Fruit fly (Drosophila melanogaster) whole organism, embryonic: Measurements from ENCODE around the gene corolla.

Experiments used
- Ada2b ChIP-seq: fragments of 200-800 bp; sonication (Bioruptor generic); IDR thresholded peaks from 2 replicates; pipeline ENCODE4 v1.3.6; 2022; ENCODE audit warnings: missing biosample characterization, missing genetic modification characterization
- Atf6 ChIP-seq: fragments of 200-800 bp; sonication (Bioruptor generic); IDR thresholded peaks from 2 replicates; pipeline ENCODE4 v1.3.6; 2022; ENCODE audit warnings: missing biosample characterization, missing genetic modification characterization
- B-H2 ChIP-seq: fragments of 200-800 bp; sonication (Bioruptor generic); optimal IDR thresholded peaks from 2 replicates; lab custom pipeline; 2018; ENCODE audit warnings: missing biosample characterization, mild to moderate bottlenecking, missing genetic modification characterization
- Bteb2 ChIP-seq: fragments of 200-800 bp; sonication (Bioruptor generic); optimal IDR thresholded peaks from 2 replicates; lab custom pipeline; 2016; ENCODE audit warnings: missing biosample characterization, missing genetic modification characterization
- CG11695 ChIP-seq: fragments of 200-800 bp; sonication (Bioruptor generic); IDR thresholded peaks from 3 replicates; pipeline ENCODE4 v1.3.6; 2022; ENCODE audit warnings: missing biosample characterization, missing genetic modification characterization
- CG13287 ChIP-seq: fragments of 200-800 bp; sonication (Bioruptor generic); IDR thresholded peaks from 2 replicates; pipeline ENCODE4 v1.3.6; 2022; ENCODE audit warnings: missing biosample characterization, missing genetic modification characterization; ENCODE audit not compliant: partially characterized antibody
- CG16863 ChIP-seq: fragments of 200-800 bp; sonication (Bioruptor generic); optimal IDR thresholded peaks from 3 replicates; lab custom pipeline; 2016; ENCODE audit warnings: missing biosample characterization, missing genetic modification characterization
- CG17359 ChIP-seq: fragments of 200-800 bp; sonication (Bioruptor generic); optimal IDR thresholded peaks from 3 replicates; lab custom pipeline; 2018; ENCODE audit warnings: missing biosample characterization, mild to moderate bottlenecking, missing genetic modification characterization, moderate library complexity
- CG17612 ChIP-seq: fragments of 200-800 bp; sonication (Bioruptor generic); IDR thresholded peaks from 2 replicates; pipeline ENCODE4 v1.3.6; 2022; ENCODE audit warnings: missing biosample characterization, missing genetic modification characterization
- CG31388 ChIP-seq: fragments of 200-800 bp; sonication (Bioruptor generic); optimal IDR thresholded peaks from 2 replicates; lab custom pipeline; 2016; ENCODE audit warnings: missing biosample characterization, missing genetic modification characterization
- CG32767 ChIP-seq: fragments of 200-800 bp; sonication (Bioruptor generic); IDR thresholded peaks from 2 replicates; pipeline ENCODE4 v1.3.6; 2022; ENCODE audit warnings: missing biosample characterization, missing genetic modification characterization
- CG34224 ChIP-seq: fragments of 200-800 bp; sonication (Bioruptor generic); IDR thresholded peaks from 3 replicates; pipeline ENCODE4 v1.3.6; 2022; ENCODE audit warnings: missing biosample characterization, missing genetic modification characterization; ENCODE audit not compliant: partially characterized antibody
- CG5180 ChIP-seq: fragments of 200-800 bp; sonication (Bioruptor generic); optimal IDR thresholded peaks from 3 replicates; lab custom pipeline; 2017; ENCODE audit warnings: missing biosample characterization, missing genetic modification characterization, mild to moderate bottlenecking, moderate library complexity, missing genetic modification reagents
- CG6272 ChIP-seq: fragments of 200-800 bp; sonication (Bioruptor generic); IDR thresholded peaks from 2 replicates; pipeline ENCODE4 v1.3.6; 2022; ENCODE audit warnings: missing biosample characterization, missing genetic modification characterization
- CG6654 ChIP-seq: fragments of 200-800 bp; sonication (Bioruptor generic); optimal IDR thresholded peaks from 2 replicates; lab custom pipeline; 2017; ENCODE audit warnings: missing biosample characterization, mild to moderate bottlenecking, missing genetic modification characterization
- CG7271 ChIP-seq: fragments of 200-800 bp; sonication (Bioruptor generic); optimal IDR thresholded peaks from 2 replicates; lab custom pipeline; 2018; ENCODE audit warnings: missing biosample characterization, mild to moderate bottlenecking, missing genetic modification characterization, moderate library complexity
- CG7357 ChIP-seq: fragments of 200-800 bp; sonication (Bioruptor generic); IDR thresholded peaks from 3 replicates; pipeline ENCODE4 v1.3.6; 2022; ENCODE audit warnings: missing biosample characterization, missing genetic modification characterization
- CG7928 ChIP-seq: fragments of 200-800 bp; sonication (Bioruptor generic); optimal IDR thresholded peaks from 2 replicates; lab custom pipeline; 2017; ENCODE audit warnings: missing biosample characterization, mild to moderate bottlenecking, missing genetic modification characterization
- CG9727 ChIP-seq: fragments of 200-800 bp; sonication (Bioruptor generic); optimal IDR thresholded peaks from 3 replicates; lab custom pipeline; 2017; ENCODE audit warnings: missing biosample characterization, mild to moderate bottlenecking, missing genetic modification characterization
- Dad ChIP-seq: fragments of 200-800 bp; sonication (Bioruptor generic); optimal IDR thresholded peaks from 3 replicates; lab custom pipeline; 2016; ENCODE audit warnings: missing biosample characterization, missing genetic modification characterization
- Dip2 ChIP-seq: fragments of 200-800 bp; sonication (Bioruptor generic); IDR thresholded peaks from 2 replicates; pipeline ENCODE4 v1.3.6; 2022; ENCODE audit warnings: missing biosample characterization, missing genetic modification characterization
- Dll ChIP-seq: fragments of 200-800 bp; sonication (Bioruptor generic); IDR thresholded peaks from 4 replicates; pipeline ENCODE4 v1.3.6; 2022; ENCODE audit warnings: missing biosample characterization, missing genetic modification characterization; ENCODE audit not compliant: partially characterized antibody
- Elba2 ChIP-seq: fragments of 200-800 bp; sonication (Bioruptor generic); optimal IDR thresholded peaks from 3 replicates; lab custom pipeline; 2016; ENCODE audit warnings: missing biosample characterization, missing genetic modification characterization
- Ets97D ChIP-seq: fragments of 200-800 bp; sonication (Bioruptor generic); optimal IDR thresholded peaks from 3 replicates; lab custom pipeline; 2016; ENCODE audit warnings: missing biosample characterization, missing genetic modification characterization
- Hmr ChIP-seq: fragments of 200-800 bp; sonication (Bioruptor generic); optimal IDR thresholded peaks from 3 replicates; lab custom pipeline; 2017; ENCODE audit warnings: mild to moderate bottlenecking, missing biosample characterization, missing genetic modification reagents, missing genetic modification characterization
- Hmx ChIP-seq: fragments of 200-800 bp; sonication (Bioruptor generic); optimal IDR thresholded peaks from 2 replicates; lab custom pipeline; 2016; ENCODE audit warnings: missing biosample characterization, missing genetic modification characterization
- Ravus ChIP-seq: fragments of 200-800 bp; sonication (Bioruptor generic); IDR thresholded peaks from 2 replicates; pipeline ENCODE4 v1.3.6; 2022; ENCODE audit warnings: missing biosample characterization, missing genetic modification characterization
- Rfx ChIP-seq: fragments of 200-800 bp; sonication (Bioruptor generic); IDR thresholded peaks from 2 replicates; pipeline ENCODE4 v1.3.6; 2022; ENCODE audit warnings: missing biosample characterization, missing genetic modification characterization
- Sox100B ChIP-seq: fragments of 200-800 bp; sonication (Bioruptor generic); optimal IDR thresholded peaks from 3 replicates; lab custom pipeline; 2018; ENCODE audit warnings: missing biosample characterization, mild to moderate bottlenecking, missing genetic modification characterization
- Ssrp ChIP-seq: fragments of 200-800 bp; sonication (Bioruptor generic); optimal IDR thresholded peaks from 2 replicates; lab custom pipeline; 2018; ENCODE audit warnings: missing biosample characterization, mild to moderate bottlenecking, missing genetic modification characterization, moderate library complexity
- amos ChIP-seq: fragments of 200-800 bp; sonication (Bioruptor generic); IDR thresholded peaks from 2 replicates; pipeline ENCODE4 v1.3.6; 2022; ENCODE audit warnings: missing biosample characterization, missing genetic modification characterization; ENCODE audit not compliant: partially characterized antibody
- bbx ChIP-seq: fragments of 200-800 bp; sonication (Bioruptor generic); IDR thresholded peaks from 2 replicates; pipeline ENCODE4 v1.3.6; 2022; ENCODE audit warnings: missing biosample characterization, missing genetic modification characterization; ENCODE audit not compliant: partially characterized antibody
- bigmax ChIP-seq: fragments of 200-800 bp; sonication (Bioruptor generic); optimal IDR thresholded peaks from 2 replicates; lab custom pipeline; 2018; ENCODE audit warnings: missing biosample characterization, mild to moderate bottlenecking, missing genetic modification characterization
- cwo ChIP-seq: fragments of 200-800 bp; sonication (Bioruptor generic); optimal IDR thresholded peaks from 3 replicates; lab custom pipeline; 2017; ENCODE audit warnings: missing biosample characterization, missing genetic modification characterization, mild to moderate bottlenecking, moderate library complexity, missing genetic modification reagents
- da ChIP-seq: fragments of 200-800 bp; sonication (Bioruptor generic); optimal IDR thresholded peaks from 2 replicates; lab custom pipeline; 2016; ENCODE audit warnings: missing biosample characterization, missing genetic modification characterization
- dimm ChIP-seq: fragments of 200-800 bp; sonication (Bioruptor generic); IDR thresholded peaks from 2 replicates; pipeline ENCODE4 v1.3.6; 2022; ENCODE audit warnings: missing biosample characterization, missing genetic modification characterization
- dysf ChIP-seq: fragments of 200-800 bp; sonication (Bioruptor generic); IDR thresholded peaks from 3 replicates; pipeline ENCODE4 v1.3.6; 2022; ENCODE audit warnings: missing biosample characterization, missing genetic modification characterization
- en ChIP-seq: fragments of 200-800 bp; sonication (Bioruptor generic); optimal IDR thresholded peaks from 2 replicates; lab custom pipeline; 2016; ENCODE audit warnings: missing biosample characterization, missing genetic modification characterization
- esg ChIP-seq: fragments of 200-800 bp; sonication (Bioruptor generic); conservative IDR thresholded peaks from 2 replicates; pipeline ENCODE4 v1.3.6; 2022; ENCODE audit warnings: missing biosample characterization, missing genetic modification characterization
- fd96Cb ChIP-seq: fragments of 200-800 bp; sonication (Bioruptor generic); optimal IDR thresholded peaks from 2 replicates; lab custom pipeline; 2018; ENCODE audit warnings: missing biosample characterization, mild to moderate bottlenecking, missing genetic modification characterization, moderate library complexity
- gro ChIP-seq: fragments of 200-800 bp; sonication (Bioruptor generic); optimal IDR thresholded peaks from 2 replicates; lab custom pipeline; 2016; ENCODE audit warnings: missing biosample characterization, missing genetic modification characterization
- nmo ChIP-seq: fragments of 200-800 bp; sonication (Bioruptor generic); optimal IDR thresholded peaks from 2 replicates; lab custom pipeline; 2018; ENCODE audit warnings: missing biosample characterization, mild to moderate bottlenecking, missing genetic modification characterization, moderate library complexity
- pan ChIP-seq, 4 experiments: fragments of >200 bp in 3 of 4; fragments of 200-800 bp in 1 of 4; sonication (Bioruptor generic) in 1 of 4; optimal IDR thresholded peaks in 3 of 4; IDR thresholded peaks in 1 of 4; 2 replicates each; pipeline versions ENCODE4 v1.3.6 to Lab custom; 2017 to 2022; ENCODE audit warnings: missing biosample characterization in 2 of 4, missing genetic modification characterization in 2 of 4, mixed read lengths in 1 of 4
- sim ChIP-seq: fragments of 200-800 bp; sonication (Bioruptor generic); IDR thresholded peaks from 2 replicates; pipeline ENCODE4 v1.3.6; 2022; ENCODE audit warnings: missing biosample characterization, missing genetic modification characterization
- slbo ChIP-seq: fragments of 200-800 bp; sonication (Bioruptor generic); IDR thresholded peaks from 2 replicates; pipeline ENCODE4 v1.3.6; 2022; ENCODE audit warnings: missing biosample characterization, missing genetic modification characterization
- tgo ChIP-seq: fragments of 200-800 bp; sonication (Bioruptor generic); IDR thresholded peaks from 3 replicates; pipeline ENCODE4 v1.3.6; 2022; ENCODE audit warnings: missing biosample characterization, missing genetic modification characterization
- tup ChIP-seq: fragments of 200-800 bp; sonication (Bioruptor generic); optimal IDR thresholded peaks from 2 replicates; lab custom pipeline; 2016; ENCODE audit warnings: missing biosample characterization, mild to moderate bottlenecking, missing genetic modification characterization, moderate library complexity
- vvl ChIP-seq: fragments of 200-800 bp; sonication (Bioruptor generic); IDR thresholded peaks from 2 replicates; pipeline ENCODE4 v1.3.6; 2022; ENCODE audit warnings: missing biosample characterization, missing genetic modification characterization

corolla gene

DNA sequence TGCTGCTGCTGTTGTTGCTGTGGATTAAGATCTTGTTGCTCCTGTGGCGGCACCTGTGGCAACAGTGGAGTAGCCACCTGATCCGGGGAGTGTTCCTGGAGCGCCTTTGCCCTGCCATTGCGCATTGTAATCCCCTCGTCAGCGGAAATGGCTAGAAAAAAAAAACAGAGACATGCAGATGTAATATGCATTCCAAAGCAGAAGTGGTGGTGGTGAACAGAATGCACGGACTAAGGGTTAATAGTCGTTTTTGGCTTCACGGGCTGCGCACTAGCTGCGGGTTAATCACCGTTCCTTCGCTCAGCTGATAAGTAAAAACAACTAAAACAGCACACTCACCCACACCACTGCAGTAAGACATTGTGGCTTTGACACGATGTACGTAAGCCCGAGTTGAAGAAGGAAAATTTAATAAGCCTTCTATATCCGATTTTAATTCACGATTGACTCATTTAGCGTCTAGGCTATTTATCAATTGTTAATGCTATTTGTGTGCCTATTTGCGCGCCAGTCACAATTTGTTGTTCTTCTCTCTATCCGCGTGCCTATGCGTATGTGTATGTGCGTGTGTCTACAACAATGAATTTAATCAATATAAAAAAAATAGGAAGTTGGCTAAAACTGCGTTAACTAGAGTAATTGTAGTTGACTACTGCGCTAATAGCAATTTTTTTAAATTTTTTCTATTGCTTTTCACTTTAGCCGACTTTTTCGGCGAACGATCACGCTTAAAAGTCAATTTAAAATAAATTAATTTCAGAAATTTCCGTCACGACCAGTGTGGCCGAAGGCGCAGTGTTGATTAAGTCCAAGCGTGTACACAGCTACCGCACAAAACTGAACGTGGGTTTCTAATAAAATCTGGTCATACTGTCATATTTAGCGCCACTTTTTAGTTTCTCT, 4.5 kb downstream of the corolla start, which contains the start of gene stas (continued):
- TF ChIP-seq CG11695 (no peak), CG7271 (tag; lab: Kevin White, UChicago) (no peak), CG7357 (GFP tag; lab: Robert Waterston, UW) (no peak), bbx (GFP tag; lab: Robert Waterston, UW) (no peak), B-H2 (GFP tag; lab: Kevin White, UChicago) (no peak), CG16863 (GFP tag; lab: Kevin White, UChicago) (no peak), Ets97D (peak; percentile 46), CG17359 (tag; lab: Kevin White, UChicago) (peak; percentile 8), en (GFP tag; lab: Kevin White, UChicago) (no peak), Elba2 (GFP tag; lab: Kevin White, UChicago) (no peak), sim (GFP tag; lab: Robert Waterston, UW) (no peak), Atf6 (GFP tag; lab: Robert Waterston, UW) (no peak), fd96Cb (tag; lab: Kevin White, UChicago) (no peak), Ravus (GFP tag; lab: Robert Waterston, UW) (no peak), Ssrp (no peak), CG6654 (no peak), CG32767 (0 out of 2 replicates have a peak, but pooled peaks have one; percentile 20), dysf (no peak), Dll (GFP tag; lab: Robert Waterston, UW) (no peak), vvl (peak; percentile 69), CG7928 (no peak), CG9727 (GFP tag; lab: Kevin White, UChicago) (no peak), Rfx (peak; percentile 47; the same call in 1 of the 2 replicates), pan (optimal IDR thresholded peaks at IDR 0.05; lab: Kevin White, UChicago) (no peak), pan (GFP tag; optimal IDR thresholded peaks at IDR 0.05 in 1 of 2, IDR thresholded peaks at IDR 0.05 in 1 of 2) (no peak), Ada2b (GFP tag; lab: Robert Waterston, UW) (no peak), CG6272 (GFP tag; lab: Robert Waterston, UW) (no peak), amos (GFP tag; lab: Robert Waterston, UW) (0 out of 2 replicates have a peak, but pooled peaks have one; percentile 23), esg (no peak), slbo (GFP tag; lab: Robert Waterston, UW) (0 out of 2 replicates have a peak, but pooled peaks have one; percentile 18), Dad (no peak), CG17612 (GFP tag; lab: Robert Waterston, UW) (no peak), CG31388 (GFP tag; lab: Kevin White, UChicago) (no peak), bigmax (GFP tag; lab: Kevin White, UChicago) (no peak), Hmr (peak; percentile 33), tgo (GFP tag; lab: Robert Waterston, UW) (no peak), dimm (no peak), Dip2 (GFP tag; lab: Robert Waterston, UW) (no peak), Sox100B (GFP tag; lab: Kevin White, UChicago) (no peak), CG34224 (no peak), nmo (GFP tag; lab: Kevin White, UChicago) (no peak), Hmx (GFP tag; lab: Kevin White, UChicago) (no peak), da (GFP tag; lab: Kevin White, UChicago) (no peak), cwo (GFP tag; lab: Kevin White, UChicago) (no peak), CG13287 (GFP tag; lab: Robert Waterston, UW) (peak; percentile 29; the same call in 1 of the 2 replicates), Bteb2 (no peak), CG5180 (no peak), tup (GFP tag; lab: Kevin White, UChicago) (no peak), gro (GFP tag; lab: Kevin White, UChicago) (no peak)
